Worm (Caenorhabditis elegans): ENCODE data around the gene lpr-2.

- TF ChIP-seq madf-6 (GFP tag; IDR thresholded peaks at IDR 0.05) (no peak), T26A5.8 (tag; optimal IDR thresholded peaks at IDR 0.05) (no peak), ceh-79 (tag; optimal IDR thresholded peaks at IDR 0.05) (no peak), ama-1 (optimal IDR thresholded peaks at IDR 0.05) (no peak), ama-1 (GFP tag; optimal IDR thresholded peaks at IDR 0.05) (no peak), madf-8 (GFP tag; conservative IDR thresholded peaks at IDR 0.05) (no peak), ztf-22 (GFP tag; optimal IDR thresholded peaks at IDR 0.05) (no peak), snpc-4 (GFP tag; optimal IDR thresholded peaks at IDR 0.05) (no peak), snpc-4 (tag; optimal IDR thresholded peaks at IDR 0.05) (no peak), cebp-1 (GFP tag; IDR thresholded peaks at IDR 0.05) (no peak), cebp-1 (tag; optimal IDR thresholded peaks at IDR 0.05) (no peak)
Measured at ce11 chrIV:11792495-11792894, 13.5 kb downstream of the lpr-2 start, which contains the start of gene H01G02.3.
